Fruit fly (Drosophila melanogaster) whole organism, embryonic: Measurements from ENCODE around the gene CG7080.

Experiments used
- Bdp1 ChIP-seq: fragments of 200-800 bp; sonication (Bioruptor generic); optimal IDR thresholded peaks from 3 replicates; lab custom pipeline; 2016; ENCODE audit warnings: missing biosample characterization, missing genetic modification characterization
- CG10543 ChIP-seq: fragments of 200-800 bp; sonication (Bioruptor generic); optimal IDR thresholded peaks from 3 replicates; lab custom pipeline; 2017; ENCODE audit warnings: missing biosample characterization, mild to moderate bottlenecking, missing genetic modification characterization, moderate library complexity
- CG13287 ChIP-seq: fragments of 200-800 bp; sonication (Bioruptor generic); IDR thresholded peaks from 2 replicates; pipeline ENCODE4 v1.3.6; 2022; ENCODE audit warnings: missing biosample characterization, missing genetic modification characterization; ENCODE audit not compliant: partially characterized antibody
- CG1603 ChIP-seq: fragments of 200-800 bp; sonication (Bioruptor generic); optimal IDR thresholded peaks from 2 replicates; lab custom pipeline; 2019; ENCODE audit warnings: missing biosample characterization, mild to moderate bottlenecking, missing genetic modification characterization, moderate library complexity
- CG2116 ChIP-seq: fragments of 200-800 bp; sonication (Bioruptor generic); optimal IDR thresholded peaks from 3 replicates; lab custom pipeline; 2018; ENCODE audit warnings: missing biosample characterization, mild to moderate bottlenecking, missing genetic modification characterization
- CG2120 ChIP-seq: fragments of 200-800 bp; sonication (Bioruptor generic); optimal IDR thresholded peaks from 3 replicates; lab custom pipeline; 2016; ENCODE audit warnings: missing biosample characterization, missing genetic modification characterization
- CG2129 ChIP-seq: fragments of 200-800 bp; sonication (Bioruptor generic); IDR thresholded peaks from 2 replicates; pipeline ENCODE4 v1.3.6; 2022; ENCODE audit warnings: missing biosample characterization, missing genetic modification characterization; ENCODE audit not compliant: partially characterized antibody
- CG2712 ChIP-seq: fragments of 200-800 bp; optimal IDR thresholded peaks from 3 replicates; lab custom pipeline; 2019; ENCODE audit warnings: missing biosample characterization, mild to moderate bottlenecking, missing genetic modification characterization, moderate library complexity
- CG30020 ChIP-seq: fragments of 200-800 bp; optimal IDR thresholded peaks from 2 replicates; lab custom pipeline; 2019; ENCODE audit warnings: missing biosample characterization, mild to moderate bottlenecking, missing genetic modification characterization, moderate library complexity
- CG3065 ChIP-seq: fragments of 200-800 bp; sonication (Bioruptor generic); optimal IDR thresholded peaks from 2 replicates; lab custom pipeline; 2016; ENCODE audit warnings: missing biosample characterization, missing genetic modification characterization
- CG3163 ChIP-seq: fragments of 200-800 bp; sonication (Bioruptor generic); optimal IDR thresholded peaks from 3 replicates; lab custom pipeline; 2016; ENCODE audit warnings: missing biosample characterization, missing genetic modification characterization
- CG3847 ChIP-seq: fragments of 200-800 bp; sonication (Bioruptor generic); IDR thresholded peaks from 2 replicates; pipeline ENCODE4 v1.3.6; 2022; ENCODE audit warnings: missing biosample characterization, missing genetic modification characterization
- CG4282 ChIP-seq: fragments of 200-800 bp; sonication (Bioruptor generic); optimal IDR thresholded peaks from 2 replicates; lab custom pipeline; 2016; ENCODE audit warnings: missing biosample characterization, missing genetic modification characterization
- CG4424 ChIP-seq: fragments of 200-800 bp; sonication (Bioruptor generic); optimal IDR thresholded peaks from 3 replicates; lab custom pipeline; 2016; ENCODE audit warnings: missing biosample characterization, missing genetic modification characterization
- CG4707 ChIP-seq: fragments of 200-800 bp; sonication (Bioruptor generic); optimal IDR thresholded peaks from 2 replicates; lab custom pipeline; 2018; ENCODE audit warnings: missing biosample characterization, mild to moderate bottlenecking, missing genetic modification characterization, moderate library complexity
- CG7839 ChIP-seq: fragments of 200-800 bp; sonication (Bioruptor generic); optimal IDR thresholded peaks from 3 replicates; lab custom pipeline; 2018; ENCODE audit warnings: missing biosample characterization, mild to moderate bottlenecking, missing genetic modification characterization, moderate library complexity
- CG7928 ChIP-seq: fragments of 200-800 bp; sonication (Bioruptor generic); optimal IDR thresholded peaks from 2 replicates; lab custom pipeline; 2017; ENCODE audit warnings: missing biosample characterization, mild to moderate bottlenecking, missing genetic modification characterization
- CG8765 ChIP-seq: fragments of 200-800 bp; sonication (Bioruptor generic); IDR thresholded peaks from 2 replicates; pipeline ENCODE4 v1.3.6; 2022; ENCODE audit warnings: missing biosample characterization, missing genetic modification characterization
- CG9797 ChIP-seq: fragments of 200-800 bp; sonication (Bioruptor generic); optimal IDR thresholded peaks from 3 replicates; lab custom pipeline; 2018; ENCODE audit warnings: missing biosample characterization, mild to moderate bottlenecking, missing genetic modification characterization
- CG9817 ChIP-seq: fragments of 200-800 bp; sonication (Bioruptor generic); optimal IDR thresholded peaks from 2 replicates; lab custom pipeline; 2018; ENCODE audit warnings: missing biosample characterization, mild to moderate bottlenecking, missing genetic modification characterization, moderate library complexity
- Dek ChIP-seq: fragments of 200-800 bp; sonication (Bioruptor generic); optimal IDR thresholded peaks from 3 replicates; lab custom pipeline; 2019; ENCODE audit warnings: missing biosample characterization, mild to moderate bottlenecking, missing genetic modification characterization, moderate library complexity
- Dfd ChIP-seq, 2 experiments: fragments of >200 bp; optimal IDR thresholded peaks; 2 replicates each; lab custom pipeline; 2017; ENCODE audit warnings: missing biosample characterization in 2 of 2, missing genetic modification characterization in 2 of 2
- Dref ChIP-seq: fragments of 200-800 bp; sonication (Bioruptor generic); IDR thresholded peaks from 2 replicates; pipeline ENCODE4 v1.3.6; 2022; ENCODE audit warnings: missing biosample characterization, missing genetic modification characterization
- Ets65A ChIP-seq: fragments of 200-800 bp; sonication (Bioruptor generic); peaks from one replicate; lab custom pipeline; 2016; ENCODE audit warnings: missing biosample characterization, missing genetic modification characterization
- HmgZ ChIP-seq: fragments of 200-800 bp; sonication (Bioruptor generic); optimal IDR thresholded peaks from 2 replicates; lab custom pipeline; 2018; ENCODE audit warnings: missing biosample characterization, mild to moderate bottlenecking, missing genetic modification characterization
- Hsf ChIP-seq: fragments of 200-800 bp; sonication (Bioruptor generic); optimal IDR thresholded peaks from 3 replicates; lab custom pipeline; 2016; ENCODE audit warnings: missing biosample characterization, missing genetic modification characterization
- Kr ChIP-seq: fragments of 200-800 bp; sonication (Bioruptor generic); optimal IDR thresholded peaks from 2 replicates; lab custom pipeline; 2017; ENCODE audit warnings: missing biosample characterization, mild to moderate bottlenecking, missing genetic modification characterization
- Scr ChIP-seq: fragments of 200-800 bp; sonication (Bioruptor generic); IDR thresholded peaks from 2 replicates; pipeline ENCODE4 v1.3.6; 2022; ENCODE audit warnings: missing biosample characterization, missing genetic modification characterization; ENCODE audit not compliant: partially characterized antibody
- TFAM ChIP-seq: fragments of 200-800 bp; sonication (Bioruptor generic); optimal IDR thresholded peaks from 2 replicates; lab custom pipeline; 2017; ENCODE audit warnings: missing biosample characterization, missing genetic modification characterization, inconsistent platforms
- al ChIP-seq: fragments of 200-800 bp; sonication (Bioruptor generic); IDR thresholded peaks from 2 replicates; pipeline ENCODE4 v1.3.6; 2022; ENCODE audit warnings: missing biosample characterization, missing genetic modification characterization
- ase ChIP-seq: fragments of 200-800 bp; sonication (Bioruptor generic); IDR thresholded peaks from 3 replicates; pipeline ENCODE4 v1.3.6; 2022; ENCODE audit warnings: missing biosample characterization, missing genetic modification characterization
- disco-r ChIP-seq: fragments of 200-800 bp; sonication (Bioruptor generic); optimal IDR thresholded peaks from 2 replicates; lab custom pipeline; 2016; ENCODE audit warnings: missing biosample characterization, missing genetic modification characterization
- esg ChIP-seq: fragments of 200-800 bp; sonication (Bioruptor generic); conservative IDR thresholded peaks from 2 replicates; pipeline ENCODE4 v1.3.6; 2022; ENCODE audit warnings: missing biosample characterization, missing genetic modification characterization
- fu2 ChIP-seq: fragments of 200-800 bp; sonication (Bioruptor generic); optimal IDR thresholded peaks from 2 replicates; lab custom pipeline; 2016; ENCODE audit warnings: missing biosample characterization, missing genetic modification characterization
- grn ChIP-seq: fragments of 200-800 bp; sonication (Bioruptor generic); optimal IDR thresholded peaks from 3 replicates; lab custom pipeline; 2017; ENCODE audit warnings: missing biosample characterization, missing genetic modification characterization
- hbn ChIP-seq: fragments of 200-800 bp; sonication (Bioruptor generic); IDR thresholded peaks from 2 replicates; pipeline ENCODE4 v1.3.6; 2022; ENCODE audit warnings: missing biosample characterization, missing genetic modification characterization; ENCODE audit not compliant: partially characterized antibody
- hth ChIP-seq: fragments of >200 bp; optimal IDR thresholded peaks from 2 replicates; lab custom pipeline; 2017; ENCODE audit warnings: inconsistent platforms
- lilli ChIP-seq: fragments of 200-800 bp; sonication (Bioruptor generic); optimal IDR thresholded peaks from 3 replicates; lab custom pipeline; 2016; ENCODE audit warnings: missing biosample characterization, missing genetic modification characterization
- mld ChIP-seq: fragments of 200-800 bp; sonication (Bioruptor generic); IDR thresholded peaks from 3 replicates; pipeline ENCODE4 v1.3.6; 2022; ENCODE audit warnings: missing biosample characterization, missing genetic modification characterization; ENCODE audit not compliant: partially characterized antibody
- nerfin-1 ChIP-seq: fragments of 200-800 bp; sonication (Bioruptor generic); optimal IDR thresholded peaks from 3 replicates; lab custom pipeline; 2019; ENCODE audit warnings: missing biosample characterization, mild to moderate bottlenecking, missing genetic modification characterization, moderate library complexity
- nerfin-2 ChIP-seq: fragments of 200-800 bp; sonication (Bioruptor generic); IDR thresholded peaks from 2 replicates; pipeline ENCODE4 v1.3.6; 2022; ENCODE audit warnings: missing biosample characterization, missing genetic modification characterization; ENCODE audit not compliant: partially characterized antibody
- onecut ChIP-seq: fragments of 200-800 bp; sonication (Bioruptor generic); IDR thresholded peaks from 2 replicates; pipeline ENCODE4 v1.3.6; 2022; ENCODE audit warnings: missing biosample characterization, missing genetic modification characterization
- pzg ChIP-seq: fragments of 200-800 bp; sonication (Bioruptor generic); optimal IDR thresholded peaks from 3 replicates; lab custom pipeline; 2018; ENCODE audit warnings: missing biosample characterization, mild to moderate bottlenecking, missing genetic modification characterization, moderate library complexity
- ro ChIP-seq: fragments of 200-800 bp; sonication (Bioruptor generic); IDR thresholded peaks from 2 replicates; pipeline ENCODE4 v1.3.6; 2022; ENCODE audit warnings: missing biosample characterization, missing genetic modification characterization
- so ChIP-seq: fragments of 200-800 bp; sonication (Bioruptor generic); IDR thresholded peaks from 3 replicates; pipeline ENCODE4 v1.3.6; 2022; ENCODE audit warnings: missing biosample characterization, missing genetic modification characterization
- ssp ChIP-seq: fragments of 200-800 bp; sonication (Bioruptor generic); IDR thresholded peaks from 2 replicates; pipeline ENCODE4 v1.3.6; 2022; ENCODE audit warnings: missing biosample characterization, missing genetic modification characterization
- tna ChIP-seq: fragments of 200-800 bp; sonication (Bioruptor generic); IDR thresholded peaks from 2 replicates; pipeline ENCODE4 v1.3.6; 2022; ENCODE audit warnings: missing biosample characterization, missing genetic modification characterization; ENCODE audit not compliant: partially characterized antibody
- zfh2 ChIP-seq: fragments of 200-800 bp; sonication (Bioruptor generic); optimal IDR thresholded peaks from 2 replicates; lab custom pipeline; 2016; ENCODE audit warnings: missing biosample characterization, missing genetic modification characterization

Gene CG7080

dm6 chr3R:22356464-22357410, 27.6 kb downstream of the CG7080 start, which contains the start of gene Sar1 (continued):
- TF ChIP-seq Dfd (GFP tag; optimal IDR thresholded peaks at IDR 0.05; lab: Kevin White, UChicago) (peak in 1 of 2 experiments; percentile 16), ssp (GFP tag; lab: Robert Waterston, UW) (no peak), Scr (GFP tag; lab: Robert Waterston, UW) (peak; percentile 90), CG7839 (tag; lab: Kevin White, UChicago) (peak; percentile 24), CG4282 (peak; percentile 19), Bdp1 (GFP tag; lab: Kevin White, UChicago) (no peak), CG9817 (tag; lab: Kevin White, UChicago) (peak; percentile 28), mld (peak; percentile 72; the same call in 2 of the 3 replicates), CG30020 (peak; percentile 13), zfh2 (GFP tag; lab: Kevin White, UChicago) (peak; percentile 42), grn (GFP tag; lab: Kevin White, UChicago) (peak; percentile 6), CG3065 (GFP tag; lab: Kevin White, UChicago) (peak; percentile 18), CG4707 (GFP tag; lab: Kevin White, UChicago) (no peak), tna (GFP tag; lab: Robert Waterston, UW) (peak; percentile 69), hbn (GFP tag; lab: Robert Waterston, UW) (peak; percentile 95), al (0 out of 2 replicates have a peak, but pooled peaks have one; percentile 22), hth (lab: Kevin White, UChicago) (no peak), nerfin-1 (tag; lab: Kevin White, UChicago) (peak; percentile 31), disco-r (peak; percentile 26), CG2120 (GFP tag; lab: Kevin White, UChicago) (peak; percentile 50), lilli (GFP tag; lab: Kevin White, UChicago) (peak; percentile 42), CG10543 (peak; percentile 48), Dek (peak; percentile 41), fu2 (peak; percentile 51), HmgZ (tag; lab: Kevin White, UChicago) (peak; percentile 92), ase (GFP tag; lab: Robert Waterston, UW) (no peak), Hsf (peak; percentile 29), esg (GFP tag; lab: Robert Waterston, UW) (no peak), Ets65A (GFP tag; lab: Kevin White, UChicago) (peak; percentile 95), CG4424 (GFP tag; lab: Kevin White, UChicago) (no peak), Kr (GFP tag; lab: Kevin White, UChicago) (no peak), ro (GFP tag; lab: Robert Waterston, UW) (no peak), CG8765 (peak; percentile 33; the same call in 1 of the 2 replicates), Dref (peak; percentile 98), CG2129 (peak; percentile 92), CG9797 (GFP tag; lab: Kevin White, UChicago) (peak; percentile 98), CG1603 (tag; lab: Kevin White, UChicago) (peak; percentile 92), CG3847 (GFP tag; lab: Robert Waterston, UW) (peak; percentile 99), pzg (peak; percentile 100), nerfin-2 (GFP tag; lab: Robert Waterston, UW) (peak; percentile 59; the same call in 1 of the 2 replicates), onecut (GFP tag; lab: Robert Waterston, UW) (peak; percentile 46; the same call in 1 of the 2 replicates), CG13287 (GFP tag; lab: Robert Waterston, UW) (peak; percentile 98), TFAM (GFP tag; lab: Kevin White, UChicago) (no peak), CG7928 (peak; percentile 97), CG2116 (GFP tag; lab: Kevin White, UChicago) (peak; percentile 83), so (GFP tag; lab: Robert Waterston, UW) (no peak), CG2712 (tag; lab: Kevin White, UChicago) (peak; percentile 68), CG3163 (GFP tag; lab: Kevin White, UChicago) (peak; percentile 60)
